Worm (Caenorhabditis elegans) whole organism, L4 larva: ENCODE results near the gene lips-1.
A peak's percentile ranks its signal among the peaks of the same experiment; 100 is the strongest.

Source experiments
- F10B5.3 ChIP-seq: sonication (generic microtip); optimal IDR thresholded peaks from 2 replicates; lab custom pipeline; 2016; ENCODE audit warnings: mild to moderate bottlenecking, missing genetic modification characterization, missing compliant biosample characterization
- T26A8.4 ChIP-seq: fragments of 200-800 bp; sonication (Bioruptor generic); IDR thresholded peaks from 2 replicates; pipeline ENCODE4 v1.3.6; 2022; ENCODE audit warnings: missing genetic modification characterization, missing compliant biosample characterization
- Y105C5A.15 ChIP-seq: fragments of 200-800 bp; sonication (Bioruptor generic); IDR thresholded peaks from 2 replicates; pipeline ENCODE4 v1.3.6; 2022; ENCODE audit warnings: missing genetic modification characterization, missing compliant biosample characterization
- Y48G9A.11 ChIP-seq: fragments of 200-800 bp; sonication (Bioruptor generic); IDR thresholded peaks from 2 replicates; pipeline ENCODE4 v1.3.6; 2022; ENCODE audit warnings: missing genetic modification reagents, missing genetic modification characterization, missing compliant biosample characterization
- Y75B8A.6 ChIP-seq: fragments of 200-800 bp; sonication (Bioruptor generic); IDR thresholded peaks from 2 replicates; pipeline ENCODE4 v1.3.6; 2022; ENCODE audit warnings: missing genetic modification reagents, missing genetic modification characterization, missing compliant biosample characterization
- aha-1 ChIP-seq: fragments of 150-350 bp; peaks from one replicate; lab custom pipeline; 2014; ENCODE audit warnings: missing biosample characterization, missing genetic modification characterization
- ama-1 ChIP-seq: fragments of 150-350 bp; optimal IDR thresholded peaks from 2 replicates; lab custom pipeline; 2014; ENCODE audit warnings: inconsistent platforms, mixed read lengths
- ceh-20 ChIP-seq: fragments of 200-800 bp; sonication (Bioruptor generic); IDR thresholded peaks from 2 replicates; pipeline ENCODE4 v1.3.6; 2022; ENCODE audit warnings: missing genetic modification reagents, missing genetic modification characterization, missing compliant biosample characterization
- ceh-62 ChIP-seq: sonication (generic microtip); optimal IDR thresholded peaks from 2 replicates; lab custom pipeline; 2017; ENCODE audit warnings: missing biosample characterization, missing genetic modification characterization
- ctbp-1 ChIP-seq: fragments of 200-800 bp; sonication (Bioruptor generic); IDR thresholded peaks from 2 replicates; pipeline ENCODE4 v1.3.6; 2022; ENCODE audit warnings: missing genetic modification reagents, missing genetic modification characterization, missing compliant biosample characterization
- daf-16 ChIP-seq, 3 experiments: sonication (generic microtip); optimal IDR thresholded peaks; 2 replicates each; lab custom pipeline; 2016 to 2017; ENCODE audit warnings: missing genetic modification characterization in 3 of 3, missing genetic modification reagents in 3 of 3, mild to moderate bottlenecking in 2 of 3, missing compliant biosample characterization in 2 of 3, missing biosample characterization in 1 of 3, moderate library complexity in 1 of 3
- daf-19 ChIP-seq: fragments of 200-800 bp; sonication (Bioruptor generic); conservative IDR thresholded peaks from 2 replicates; pipeline ENCODE4 v1.3.6; 2022; ENCODE audit warnings: missing genetic modification characterization, missing compliant biosample characterization
- dmd-6 ChIP-seq: fragments of 200-800 bp; sonication (Bioruptor generic); IDR thresholded peaks from 2 replicates; pipeline ENCODE4 v1.3.6; 2022; ENCODE audit warnings: missing genetic modification reagents, missing genetic modification characterization, missing compliant biosample characterization
- dpl-1 ChIP-seq: fragments of 150-350 bp; optimal IDR thresholded peaks from 2 replicates; lab custom pipeline; 2014; ENCODE audit warnings: missing biosample characterization, missing genetic modification reagents, missing genetic modification characterization
- dve-1 ChIP-seq: sonication (generic microtip); optimal IDR thresholded peaks from 2 replicates; lab custom pipeline; 2017; ENCODE audit warnings: antibody characterized with exemption, mild to moderate bottlenecking, missing genetic modification characterization, missing compliant biosample characterization; ENCODE audit not compliant: insufficient read depth
- egl-43 ChIP-seq: fragments of 200-800 bp; sonication (Bioruptor generic); IDR thresholded peaks from 2 replicates; pipeline ENCODE4 v1.3.6; 2022; ENCODE audit warnings: missing genetic modification reagents, missing genetic modification characterization, missing compliant biosample characterization
- fkh-10 ChIP-seq: fragments of 150-350 bp; optimal IDR thresholded peaks from 2 replicates; lab custom pipeline; 2014; ENCODE audit warnings: missing biosample characterization, missing genetic modification reagents, missing genetic modification characterization
- gei-8 ChIP-seq: fragments of 200-800 bp; sonication (Bioruptor generic); optimal IDR thresholded peaks from 2 replicates; lab custom pipeline; 2018; ENCODE audit warnings: mild to moderate bottlenecking, missing genetic modification characterization, missing compliant biosample characterization
- hif-1 ChIP-seq, 2 experiments: sonication (generic microtip); optimal IDR thresholded peaks; 2 replicates each; lab custom pipeline; 2016 to 2017; ENCODE audit warnings: missing compliant biosample characterization in 2 of 2, missing genetic modification characterization in 2 of 2, missing genetic modification reagents in 2 of 2, missing genotype in 2 of 2, mild to moderate bottlenecking in 1 of 2
- hlh-11 ChIP-seq: fragments of 200-800 bp; sonication (Bioruptor generic); optimal IDR thresholded peaks from 2 replicates; lab custom pipeline; 2018; ENCODE audit warnings: mild to moderate bottlenecking, missing genetic modification characterization, missing compliant biosample characterization
- hlh-30 ChIP-seq: sonication (generic microtip); optimal IDR thresholded peaks from 2 replicates; lab custom pipeline; 2017; ENCODE audit warnings: antibody characterized with exemption, mild to moderate bottlenecking, missing genetic modification characterization, missing compliant biosample characterization; ENCODE audit not compliant: insufficient read depth
- hmg-1.1 ChIP-seq: fragments of 200-800 bp; sonication (Bioruptor generic); IDR thresholded peaks from 2 replicates; pipeline ENCODE4 v1.3.6; 2022; ENCODE audit warnings: missing genetic modification reagents, missing genetic modification characterization, missing compliant biosample characterization
- lim-7 ChIP-seq: fragments of 200-800 bp; sonication (Bioruptor generic); IDR thresholded peaks from 2 replicates; pipeline ENCODE4 v1.3.6; 2022; ENCODE audit warnings: missing genetic modification characterization, missing compliant biosample characterization
- lsy-2 ChIP-seq, 2 experiments: fragments of 150-350 bp in 1 of 2; sonication (generic microtip) in 1 of 2; optimal IDR thresholded peaks; 2 replicates each; lab custom pipeline; 2014 to 2017; ENCODE audit warnings: missing biosample characterization in 2 of 2, missing genetic modification characterization in 2 of 2
- mdl-1 ChIP-seq, 2 experiments: fragments of 150-350 bp in 1 of 2; sonication (generic microtip) in 1 of 2; optimal IDR thresholded peaks; 2 replicates each; lab custom pipeline; 2014 to 2017; ENCODE audit warnings: missing biosample characterization in 2 of 2, missing genetic modification characterization in 2 of 2
- mdt-29 ChIP-seq: fragments of 200-800 bp; sonication (Bioruptor generic); IDR thresholded peaks from 2 replicates; pipeline ENCODE4 v1.3.6; 2022; ENCODE audit warnings: missing genetic modification reagents, missing genetic modification characterization, missing compliant biosample characterization
- mep-1 ChIP-seq: fragments of 150-350 bp; sonication (generic microtip); optimal IDR thresholded peaks from 3 replicates; lab custom pipeline; 2014; ENCODE audit warnings: missing biosample characterization, missing genetic modification characterization
- mes-2 ChIP-seq: sonication (generic microtip); optimal IDR thresholded peaks from 2 replicates; lab custom pipeline; 2016; ENCODE audit warnings: missing genotype, mild to moderate bottlenecking, missing genetic modification characterization, missing compliant biosample characterization; ENCODE audit not compliant: poor library complexity, severe bottlenecking
- mxl-2 ChIP-seq: fragments of 200-800 bp; sonication (Bioruptor generic); conservative IDR thresholded peaks from 2 replicates; pipeline ENCODE4 v1.3.6; 2022; ENCODE audit warnings: missing genetic modification reagents, missing genetic modification characterization, missing compliant biosample characterization
- nhr-11 ChIP-seq: fragments of 150-350 bp; optimal IDR thresholded peaks from 2 replicates; lab custom pipeline; 2014; ENCODE audit warnings: missing biosample characterization, missing genetic modification characterization
- nhr-111 ChIP-seq: fragments of 200-800 bp; sonication (Bioruptor generic); optimal IDR thresholded peaks from 2 replicates; lab custom pipeline; 2018; ENCODE audit warnings: mild to moderate bottlenecking, missing genetic modification characterization, missing compliant biosample characterization
- nhr-28 ChIP-seq: fragments of 150-350 bp; optimal IDR thresholded peaks from 2 replicates; lab custom pipeline; 2014; ENCODE audit warnings: missing biosample characterization, missing genetic modification characterization
- nhr-41 ChIP-seq: fragments of 200-800 bp; sonication (Bioruptor generic); IDR thresholded peaks from 2 replicates; pipeline ENCODE4 v1.3.6; 2022; ENCODE audit warnings: missing genetic modification reagents, missing genetic modification characterization, missing compliant biosample characterization
- nhr-6 ChIP-seq: fragments of 150-350 bp; optimal IDR thresholded peaks from 2 replicates; lab custom pipeline; 2014; ENCODE audit warnings: missing biosample characterization, missing genetic modification characterization
- nhr-77 ChIP-seq: fragments of 150-350 bp; optimal IDR thresholded peaks from 2 replicates; lab custom pipeline; 2014; ENCODE audit warnings: missing biosample characterization, missing genetic modification characterization
- php-3 ChIP-seq: fragments of 200-800 bp; sonication (Bioruptor generic); IDR thresholded peaks from 2 replicates; pipeline ENCODE4 v1.3.6; 2022; ENCODE audit warnings: missing genetic modification reagents, missing genetic modification characterization, missing compliant biosample characterization
- pqm-1 ChIP-seq: sonication (generic microtip); optimal IDR thresholded peaks from 2 replicates; lab custom pipeline; 2017; ENCODE audit warnings: missing biosample characterization, missing genetic modification characterization
- rbr-2 ChIP-seq: sonication (generic microtip); optimal IDR thresholded peaks from 2 replicates; lab custom pipeline; 2016; ENCODE audit warnings: missing genotype, missing genetic modification characterization, missing compliant biosample characterization
- tag-97 ChIP-seq: fragments of 200-800 bp; sonication (Bioruptor generic); IDR thresholded peaks from 2 replicates; pipeline ENCODE4 v1.3.6; 2022; ENCODE audit warnings: missing genetic modification characterization, missing compliant biosample characterization
- tra-1 ChIP-seq: fragments of 200-800 bp; sonication (Bioruptor generic); IDR thresholded peaks from 2 replicates; pipeline ENCODE4 v1.3.6; 2022; ENCODE audit warnings: missing genetic modification reagents, missing genetic modification characterization, missing compliant biosample characterization
- unc-62 ChIP-seq, 3 experiments: fragments of 150-350 bp in 1 of 3; sonication (generic microtip); optimal IDR thresholded peaks in 2 of 3; peaks in 1 of 3; 1 replicate in 1 of 3; 2 replicates in 2 of 3; lab custom pipeline; 2014 to 2017; ENCODE audit warnings: missing biosample characterization in 3 of 3, missing genetic modification characterization in 3 of 3, missing genetic modification reagents in 3 of 3, missing genotype in 1 of 3

lips-1 gene

DNA sequence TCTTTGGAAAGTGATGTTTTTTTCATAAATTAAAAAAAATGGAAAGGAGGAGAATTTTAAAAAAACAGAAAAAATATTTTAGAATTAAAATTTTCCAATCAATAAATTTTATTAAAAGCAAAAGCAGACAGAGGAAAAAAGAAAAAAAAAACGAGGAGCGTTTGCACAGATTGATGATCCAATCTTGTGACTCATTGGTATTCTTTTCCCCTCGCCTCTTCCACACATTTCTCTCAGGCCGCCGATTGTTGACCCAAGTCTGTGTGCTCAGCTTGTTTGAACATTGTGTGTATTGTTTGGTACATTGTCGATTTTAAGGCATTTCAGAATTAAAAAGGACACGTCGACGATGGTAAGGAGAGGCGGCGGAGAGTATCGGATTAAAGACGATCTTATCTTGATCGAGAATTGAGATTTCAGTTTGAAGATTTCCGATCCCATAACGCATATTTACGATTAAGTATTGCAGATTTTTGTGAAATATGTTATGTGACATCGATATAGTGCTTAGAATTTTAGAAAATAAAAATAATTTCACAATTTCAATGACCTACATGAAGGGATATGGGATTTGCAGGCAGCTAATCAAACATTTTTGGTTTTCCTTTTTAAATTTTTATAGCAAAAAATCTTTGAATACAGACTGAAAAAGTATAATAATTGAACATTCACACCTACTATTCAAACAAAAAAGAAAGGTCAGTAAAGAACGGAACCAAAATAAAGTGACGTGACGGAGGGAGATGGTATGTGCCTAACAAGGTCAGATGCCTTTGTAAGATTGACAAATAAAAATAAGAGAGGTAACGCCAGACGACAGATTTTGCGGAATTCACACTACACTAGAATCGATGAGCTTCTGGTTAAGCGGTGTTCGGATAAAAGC, 23.3 kb downstream of the lips-1 start (continued):
- TF ChIP-seq ama-1 (lab: Kevin White, UChicago) (peak; percentile 35), mdt-29 (no peak), Y75B8A.6 (GFP tag; lab: Robert Waterston, UW) (no peak)

DNA sequence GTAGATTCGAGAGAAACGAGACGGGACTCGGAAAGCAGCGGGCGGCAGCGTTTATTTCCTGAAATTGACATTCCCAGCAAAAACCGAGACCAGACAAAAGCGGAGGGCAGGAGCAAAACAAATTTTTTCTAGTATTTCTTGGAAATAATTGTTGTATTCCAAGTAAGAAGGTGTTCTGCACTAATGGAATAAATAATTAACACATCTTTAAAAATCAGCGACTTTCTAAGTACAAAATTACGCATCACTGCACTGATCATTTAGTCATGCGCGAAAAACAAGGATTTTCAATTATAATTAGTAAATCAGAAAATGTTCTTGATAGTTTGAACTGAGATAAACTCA, 23.9 kb downstream of the lips-1 start:
- peak; percentile 65 for TF ChIP-seq nhr-11
- TF ChIP-seq ctbp-1 = peak; percentile 39; the same call in 1 of the 2 replicates
- no peak for TF ChIP-seq Y48G9A.11 (GFP tag; lab: Robert Waterston, UW)
- peak; percentile 6 for TF ChIP-seq rbr-2
- peak; percentile 63 for TF ChIP-seq egl-43 (GFP tag; lab: Robert Waterston, UW)
- peak; percentile 12 for TF ChIP-seq fkh-10 (GFP tag; lab: Kevin White, UChicago)
- no peak for TF ChIP-seq lim-7 (GFP tag; lab: Robert Waterston, UW)
- peak; percentile 57 for TF ChIP-seq aha-1 (tag; lab: Kevin White, UChicago)

DNA sequence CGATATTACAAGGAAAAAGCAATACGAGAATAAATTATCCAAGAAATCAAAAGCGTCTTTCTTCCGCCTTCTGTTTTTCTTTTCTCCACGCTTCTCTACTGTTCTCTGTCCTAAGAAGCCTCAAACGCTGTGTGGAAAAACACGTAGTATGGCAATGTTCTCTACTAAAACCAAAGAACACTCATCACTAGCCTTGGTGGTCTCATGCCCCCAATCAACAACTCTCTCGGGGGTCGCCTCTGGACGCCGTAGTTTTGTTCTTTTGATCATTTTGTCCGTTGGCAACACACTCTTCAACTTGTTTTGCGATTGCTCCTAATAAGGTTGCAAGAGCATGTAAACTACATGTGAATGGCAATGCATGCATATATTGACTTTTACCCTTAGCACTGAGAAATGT, 24.7 kb downstream of the lips-1 start:
- TF ChIP-seq daf-16 (GFP tag; optimal IDR thresholded peaks at IDR 0.05; lab: Kevin White, UChicago) (peak in 1 of 2 experiments; percentile 7), daf-16 (tag; optimal IDR thresholded peaks at IDR 0.05; lab: Kevin White, UChicago) (peak; percentile 71), nhr-6 (tag; lab: Kevin White, UChicago) (peak; percentile 22), hmg-1.1 (GFP tag; lab: Robert Waterston, UW) (peak; percentile 14; the same call in 1 of the 2 replicates), mes-2 (tag; lab: Kevin White, UChicago) (peak; percentile 22), Y75B8A.6 (GFP tag; lab: Robert Waterston, UW) (no peak), daf-19 (GFP tag; lab: Robert Waterston, UW) (0 out of 2 replicates have a peak, but pooled peaks have one; percentile 24), nhr-41 (GFP tag; lab: Robert Waterston, UW) (no peak), hlh-30 (tag; lab: Kevin White, UChicago) (peak; percentile 82), mdt-29 (0 out of 2 replicates have a peak, but pooled peaks have one; percentile 24), F10B5.3 (tag; lab: Kevin White, UChicago) (no peak), dpl-1 (GFP tag; lab: Kevin White, UChicago) (peak; percentile 21), pqm-1 (tag; lab: Kevin White, UChicago) (no peak), lim-7 (GFP tag; lab: Robert Waterston, UW) (no peak), nhr-111 (no peak), gei-8 (GFP tag; lab: Kevin White, UChicago) (peak; percentile 4), nhr-77 (peak; percentile 40), dmd-6 (GFP tag; lab: Robert Waterston, UW) (peak; percentile 31), mep-1 (tag; lab: Kevin White, UChicago) (peak; percentile 68), tag-97 (no peak), dve-1 (tag; lab: Kevin White, UChicago) (peak; percentile 26), unc-62 (GFP tag; optimal IDR thresholded peaks at IDR 0.05 in 1 of 2; lab: Kevin White, UChicago) (peak in 1 of 2 experiments; percentile 35), unc-62 (tag; optimal IDR thresholded peaks at IDR 0.05; lab: Kevin White, UChicago) (no peak), hif-1 (tag; optimal IDR thresholded peaks at IDR 0.05; lab: Kevin White, UChicago) (peak in 1 of 2 experiments; percentile 94), nhr-28 (tag; lab: Kevin White, UChicago) (peak; percentile 43), lsy-2 (tag; optimal IDR thresholded peaks at IDR 0.05; lab: Kevin White, UChicago) (peak in 1 of 2 experiments; percentile 70), Y105C5A.15 (GFP tag; lab: Robert Waterston, UW) (no peak), mxl-2 (GFP tag; lab: Robert Waterston, UW) (no peak), php-3 (no peak), hlh-11 (tag; lab: Kevin White, UChicago) (peak; percentile 50), ceh-62 (tag; lab: Kevin White, UChicago) (no peak), aha-1 (tag; lab: Kevin White, UChicago) (peak; percentile 92), ceh-20 (peak; percentile 46; the same call in 1 of the 2 replicates), nhr-11 (peak; percentile 63), tra-1 (GFP tag; lab: Robert Waterston, UW) (0 out of 2 replicates have a peak, but pooled peaks have one; percentile 48), mdl-1 (tag; optimal IDR thresholded peaks at IDR 0.05; lab: Kevin White, UChicago) (peak in 1 of 2 experiments; percentile 80), rbr-2 (peak; percentile 19), T26A8.4 (GFP tag; lab: Robert Waterston, UW) (peak; percentile 12; the same call in 1 of the 2 replicates)
